Worm (Caenorhabditis elegans) whole organism, young adult: ENCODE measurements around the gene C15H7.3.

ENCODE experiments used
- aptf-3 ChIP-seq: fragments of 200-800 bp; sonication (Bioruptor generic); IDR thresholded peaks from 2 replicates; pipeline ENCODE4 v1.3.6; 2022; ENCODE audit warnings: missing genetic modification characterization, missing compliant biosample characterization
- ceh-100 ChIP-seq: fragments of 200-800 bp; sonication (Bioruptor generic); IDR thresholded peaks from 2 replicates; pipeline ENCODE4 v1.3.6; 2022; ENCODE audit warnings: missing genetic modification reagents, missing genetic modification characterization, missing compliant biosample characterization
- egl-44 ChIP-seq: fragments of 200-800 bp; sonication (Bioruptor generic); IDR thresholded peaks from 2 replicates; pipeline ENCODE4 v1.3.6; 2022; ENCODE audit warnings: missing genetic modification reagents, missing genetic modification characterization, missing compliant biosample characterization
- let-526 ChIP-seq: fragments of 200-800 bp; sonication (Bioruptor generic); IDR thresholded peaks from 2 replicates; pipeline ENCODE4 v1.3.6; 2022; ENCODE audit warnings: missing genetic modification reagents, missing genetic modification characterization, missing compliant biosample characterization
- nhr-27 ChIP-seq: fragments of 200-800 bp; sonication (Bioruptor generic); optimal IDR thresholded peaks from 2 replicates; lab custom pipeline; 2018; ENCODE audit warnings: mild to moderate bottlenecking, missing genetic modification characterization, moderate library complexity, missing compliant biosample characterization
- snpc-4 ChIP-seq, 5 experiments: fragments of 150-350 bp in 1 of 5; sonication (generic microtip) in 4 of 5; optimal IDR thresholded peaks; 2 replicates each; lab custom pipeline; 2014 to 2018; ENCODE audit warnings: missing genetic modification characterization in 5 of 5, missing biosample characterization in 3 of 5, antibody characterized with exemption in 2 of 5, mild to moderate bottlenecking in 2 of 5, missing compliant biosample characterization in 2 of 5, missing genotype in 2 of 5, moderate library complexity in 2 of 5, missing genetic modification reagents in 1 of 5
- ztf-25 ChIP-seq: fragments of 200-800 bp; sonication (Bioruptor generic); IDR thresholded peaks from 2 replicates; pipeline ENCODE4 v1.3.6; 2022; ENCODE audit warnings: missing genetic modification reagents, missing genetic modification characterization, missing compliant biosample characterization

ce11 chrIII:9621840-9622525 lies 29.8 kb downstream of the C15H7.3 start:
- TF ChIP-seq snpc-4 (GFP tag; optimal IDR thresholded peaks at IDR 0.05; lab: Kevin White, UChicago) (no peak), snpc-4 (tag; optimal IDR thresholded peaks at IDR 0.05; lab: Kevin White, UChicago) (no peak), ztf-25 (no peak), let-526 (GFP tag; lab: Robert Waterston, UW) (no peak; the same call in 1 of the 2 replicates), ceh-100 (GFP tag; lab: Robert Waterston, UW) (no peak), aptf-3 (no peak), egl-44 (GFP tag; lab: Robert Waterston, UW) (no peak), nhr-27 (tag; lab: Kevin White, UChicago) (no peak)
